Worm (Caenorhabditis elegans) whole organism, L1 larva: Measurements from ENCODE around the gene his-24.

Experiments used
- C04F5.9 ChIP-seq: sonication (generic microtip); optimal IDR thresholded peaks from 2 replicates; lab custom pipeline; 2016; ENCODE audit warnings: missing genetic modification characterization, missing compliant biosample characterization
- C34B4.2 ChIP-seq: sonication (generic microtip); optimal IDR thresholded peaks from 2 replicates; lab custom pipeline; 2017; ENCODE audit warnings: mild to moderate bottlenecking, missing genetic modification characterization, missing compliant biosample characterization
- F16B12.6 ChIP-seq: fragments of 150-350 bp; optimal IDR thresholded peaks from 2 replicates; lab custom pipeline; 2014; ENCODE audit warnings: missing biosample characterization, missing genetic modification characterization
- ama-1 ChIP-seq: fragments of 150-350 bp; optimal IDR thresholded peaks from 2 replicates; lab custom pipeline; 2014
- blmp-1 ChIP-seq: fragments of 150-350 bp; optimal IDR thresholded peaks from 2 replicates; lab custom pipeline; 2014; ENCODE audit warnings: missing biosample characterization, missing genetic modification characterization
- ceh-82 ChIP-seq, 3 experiments: fragments of 150-350 bp in 1 of 3; sonication (generic microtip) in 2 of 3; optimal IDR thresholded peaks; 2 replicates each; lab custom pipeline; 2014 to 2017; ENCODE audit warnings: missing biosample characterization in 3 of 3, missing genetic modification characterization in 3 of 3
- ceh-88 ChIP-seq: fragments of 200-800 bp; sonication (Bioruptor generic); IDR thresholded peaks from 2 replicates; pipeline ENCODE4 v1.3.6; 2022; ENCODE audit warnings: missing genetic modification characterization, missing compliant biosample characterization
- ces-1 ChIP-seq: fragments of 150-350 bp; optimal IDR thresholded peaks from 2 replicates; lab custom pipeline; 2014; ENCODE audit warnings: missing biosample characterization, missing genetic modification reagents, missing genetic modification characterization
- efl-1 ChIP-seq, 4 experiments: fragments of 150-350 bp; optimal IDR thresholded peaks in 3 of 4; peaks in 1 of 4; 1 replicate in 1 of 4; 2 replicates in 3 of 4; lab custom pipeline; 2014; ENCODE audit warnings: missing biosample characterization in 2 of 4, missing genetic modification characterization in 2 of 4, missing genetic modification reagents in 2 of 4
- efl-3 ChIP-seq: fragments of 200-800 bp; sonication (Bioruptor generic); optimal IDR thresholded peaks from 2 replicates; lab custom pipeline; 2018; ENCODE audit warnings: mild to moderate bottlenecking, missing genetic modification characterization, missing compliant biosample characterization
- elt-2 ChIP-seq: sonication (generic microtip); optimal IDR thresholded peaks from 2 replicates; lab custom pipeline; 2016; ENCODE audit warnings: missing genetic modification characterization, mild to moderate bottlenecking, inconsistent platforms, missing compliant biosample characterization, missing genetic modification reagents
- hpl-2 ChIP-seq: fragments of 150-350 bp; optimal IDR thresholded peaks from 2 replicates; lab custom pipeline; 2014; ENCODE audit warnings: missing biosample characterization, missing genetic modification reagents, missing genetic modification characterization
- lin-13 ChIP-seq: fragments of 150-350 bp; optimal IDR thresholded peaks from 2 replicates; lab custom pipeline; 2014; ENCODE audit warnings: missing biosample characterization, missing genetic modification reagents, missing genetic modification characterization
- lin-14 ChIP-seq: fragments of 200-800 bp; sonication (Bioruptor generic); optimal IDR thresholded peaks from 2 replicates; lab custom pipeline; 2018; ENCODE audit warnings: mild to moderate bottlenecking, missing genetic modification characterization, moderate library complexity, missing compliant biosample characterization
- lin-35 ChIP-seq, 2 experiments: fragments of 150-350 bp; optimal IDR thresholded peaks; 2 replicates each; lab custom pipeline; 2014; ENCODE audit warnings: missing biosample characterization in 2 of 2, missing genetic modification characterization in 2 of 2, missing genetic modification reagents in 2 of 2
- mab-9 ChIP-seq: fragments of 200-800 bp; sonication (Bioruptor generic); IDR thresholded peaks from 2 replicates; pipeline ENCODE4 v1.3.6; 2022; ENCODE audit warnings: missing genetic modification reagents, missing genetic modification characterization, missing compliant biosample characterization
- mdl-1 ChIP-seq, 2 experiments: fragments of 150-350 bp; optimal IDR thresholded peaks; 2 replicates each; lab custom pipeline; 2014 to 2017; ENCODE audit warnings: missing biosample characterization in 2 of 2, missing genetic modification characterization in 2 of 2, inconsistent platforms in 1 of 2
- nhr-12 ChIP-seq: sonication (generic microtip); optimal IDR thresholded peaks from 2 replicates; lab custom pipeline; 2017; ENCODE audit warnings: missing biosample characterization, missing genetic modification characterization
- nhr-20 ChIP-seq: sonication (generic microtip); optimal IDR thresholded peaks from 2 replicates; lab custom pipeline; 2016; ENCODE audit warnings: mild to moderate bottlenecking, missing genetic modification characterization, missing compliant biosample characterization
- nhr-47 ChIP-seq: sonication (generic microtip); optimal IDR thresholded peaks from 2 replicates; lab custom pipeline; 2016; ENCODE audit warnings: mild to moderate bottlenecking, missing genetic modification characterization, moderate library complexity, missing compliant biosample characterization
- nhr-76 ChIP-seq: sonication (generic microtip); optimal IDR thresholded peaks from 2 replicates; lab custom pipeline; 2017; ENCODE audit warnings: missing biosample characterization, missing genetic modification characterization
- nhr-85 ChIP-seq: sonication (generic microtip); peaks from one replicate; lab custom pipeline; 2016; ENCODE audit warnings: missing genetic modification characterization, inconsistent platforms, missing compliant biosample characterization
- nhr-90 ChIP-seq: sonication (generic microtip); optimal IDR thresholded peaks from 2 replicates; lab custom pipeline; 2016; ENCODE audit warnings: mild to moderate bottlenecking, missing genetic modification characterization, missing compliant biosample characterization; ENCODE audit not compliant: poor library complexity
- pag-3 ChIP-seq: sonication (generic microtip); optimal IDR thresholded peaks from 2 replicates; lab custom pipeline; 2017; ENCODE audit warnings: missing genetic modification characterization, mild to moderate bottlenecking, missing compliant biosample characterization, antibody characterized with exemption, borderline replicate concordance; ENCODE audit not compliant: insufficient read depth
- pax-3 ChIP-seq: fragments of 200-800 bp; sonication (Bioruptor generic); optimal IDR thresholded peaks from 2 replicates; lab custom pipeline; 2018; ENCODE audit warnings: mild to moderate bottlenecking, missing genetic modification characterization, moderate library complexity, missing compliant biosample characterization
- rnt-1 ChIP-seq: sonication (generic microtip); optimal IDR thresholded peaks from 2 replicates; lab custom pipeline; 2016; ENCODE audit warnings: mild to moderate bottlenecking, missing genetic modification characterization, moderate library complexity, missing compliant biosample characterization
- snu-23 ChIP-seq: sonication (generic microtip); optimal IDR thresholded peaks from 2 replicates; lab custom pipeline; 2016; ENCODE audit warnings: missing genetic modification characterization, missing compliant biosample characterization
- sptf-1 ChIP-seq: fragments of 150-350 bp; optimal IDR thresholded peaks from 2 replicates; lab custom pipeline; 2014; ENCODE audit warnings: missing biosample characterization, missing genetic modification characterization
- sup-37 ChIP-seq: fragments of 200-800 bp; sonication (Bioruptor generic); optimal IDR thresholded peaks from 2 replicates; lab custom pipeline; 2018; ENCODE audit warnings: mild to moderate bottlenecking, missing genetic modification characterization, missing compliant biosample characterization
- tlp-1 ChIP-seq: fragments of 150-350 bp; optimal IDR thresholded peaks from 2 replicates; lab custom pipeline; 2014; ENCODE audit warnings: missing biosample characterization, missing genetic modification characterization
- zip-4 ChIP-seq: fragments of 200-800 bp; sonication (Bioruptor generic); optimal IDR thresholded peaks from 2 replicates; lab custom pipeline; 2018; ENCODE audit warnings: mild to moderate bottlenecking, missing genetic modification characterization, moderate library complexity, missing compliant biosample characterization
- ztf-11 ChIP-seq, 2 experiments: sonication (generic microtip); optimal IDR thresholded peaks; 2 replicates each; lab custom pipeline; 2016 to 2017; ENCODE audit warnings: missing genetic modification characterization in 2 of 2, missing biosample characterization in 1 of 2, missing compliant biosample characterization in 1 of 2

The his-24 gene

DNA sequence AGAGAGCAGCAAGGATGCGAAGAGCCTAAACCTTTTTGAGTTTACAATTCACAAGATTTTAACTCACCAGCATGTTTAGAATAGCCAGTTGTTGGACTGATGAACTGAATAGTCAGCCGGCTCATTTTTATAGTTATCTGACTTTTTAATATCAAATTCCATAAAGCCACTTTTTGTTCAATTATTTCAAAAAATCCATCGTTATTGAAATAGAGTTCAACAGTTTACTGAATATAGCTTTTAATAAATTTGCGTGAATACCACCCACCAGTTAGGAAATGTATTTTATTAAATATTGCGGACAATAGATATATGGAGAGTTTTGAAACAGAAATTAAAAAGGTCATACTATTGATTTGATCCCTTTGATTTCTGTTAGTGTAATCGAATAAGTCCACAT, 40.2 kb downstream of the his-24 start, which contains the start of gene nspc-20:
TSS of gene nspc-20 (minus strand) at position 101 of the 400 bp plus-strand sequence.
- TF ChIP-seq ceh-82 (tag; optimal IDR thresholded peaks at IDR 0.05; lab: Kevin White, UChicago) (no peak), nhr-47 (no peak), pax-3 (tag; lab: Kevin White, UChicago) (no peak), C34B4.2 (tag; lab: Kevin White, UChicago) (no peak), lin-13 (GFP tag; lab: Kevin White, UChicago) (no peak), nhr-90 (tag; lab: Kevin White, UChicago) (no peak), lin-35 (GFP tag; optimal IDR thresholded peaks at IDR 0.05; lab: Kevin White, UChicago) (no peak)

DNA sequence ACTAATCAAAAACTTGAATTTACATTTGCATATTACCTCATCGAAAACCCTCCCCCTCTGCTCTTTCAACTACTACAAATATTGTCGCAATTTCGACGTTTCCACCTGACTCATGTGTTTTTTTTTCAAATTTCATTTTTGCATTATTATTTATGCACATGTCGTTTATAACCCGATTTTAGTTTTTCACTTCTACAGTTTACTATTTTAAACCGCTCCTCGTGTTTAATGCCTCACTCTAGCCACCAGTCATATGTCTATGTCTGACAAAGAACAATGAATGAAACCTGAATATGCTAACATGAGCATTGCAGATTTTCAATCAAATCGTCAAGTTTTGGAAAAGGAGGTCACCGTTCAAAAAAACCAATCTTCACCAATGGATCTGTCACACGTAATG, 44.2 kb downstream of the his-24 start, which contains the start of gene T24C2.5:
TSS of gene T24C2.5 (plus strand) at position 301 of the 400 bp plus-strand sequence.
- TF ChIP-seq nhr-20 (tag; lab: Kevin White, UChicago) (no peak), ceh-88 (no peak), pag-3 (tag; lab: Kevin White, UChicago) (no peak), F16B12.6 (tag; lab: Kevin White, UChicago) (no peak), ceh-82 (tag; optimal IDR thresholded peaks at IDR 0.05; lab: Kevin White, UChicago) (no peak), nhr-76 (tag; lab: Kevin White, UChicago) (no peak), C04F5.9 (tag; lab: Kevin White, UChicago) (no peak), lin-14 (GFP tag; lab: Kevin White, UChicago) (no peak), ztf-11 (tag; optimal IDR thresholded peaks at IDR 0.05; lab: Kevin White, UChicago) (no peak), sptf-1 (tag; lab: Kevin White, UChicago) (no peak), zip-4 (GFP tag; lab: Kevin White, UChicago) (no peak), rnt-1 (tag; lab: Kevin White, UChicago) (no peak), elt-2 (tag; lab: Kevin White, UChicago) (no peak), mab-9 (GFP tag; lab: Robert Waterston, UW) (no peak), ama-1 (lab: Kevin White, UChicago) (no peak), hpl-2 (GFP tag; lab: Kevin White, UChicago) (no peak), lin-35 (GFP tag; optimal IDR thresholded peaks at IDR 0.05; lab: Kevin White, UChicago) (no peak), nhr-12 (tag; lab: Kevin White, UChicago) (no peak)

DNA sequence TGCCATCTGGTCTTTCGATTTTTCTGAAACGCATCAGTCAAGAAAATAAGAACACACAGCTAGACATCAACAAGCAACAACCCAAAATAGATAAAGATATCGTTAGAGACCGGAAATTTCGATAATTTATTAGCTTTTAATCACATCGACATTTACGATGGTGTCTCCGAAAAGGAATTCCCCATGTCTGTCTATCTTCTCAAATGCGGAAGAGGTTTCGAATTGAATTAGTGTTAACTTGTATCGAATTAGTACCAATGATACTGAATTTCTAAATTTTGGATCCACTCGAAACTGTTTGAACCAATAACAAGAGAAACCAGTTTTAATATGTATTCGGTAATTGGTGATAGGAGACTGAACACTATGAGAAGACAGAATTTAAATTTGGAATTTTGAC, 44.7 kb downstream of the his-24 start:
- TF ChIP-seq blmp-1: peak; percentile 14
- no peak for TF ChIP-seq sup-37 (GFP tag; lab: Kevin White, UChicago)
- no peak for TF ChIP-seq sptf-1 (tag; lab: Kevin White, UChicago)
- no peak for TF ChIP-seq efl-3 (GFP tag; lab: Kevin White, UChicago)
- peak; percentile 73 for TF ChIP-seq nhr-85 (tag; lab: Kevin White, UChicago)
- no peak for TF ChIP-seq lin-14 (GFP tag; lab: Kevin White, UChicago)
- TF ChIP-seq tlp-1 (tag; lab: Kevin White, UChicago): no peak
- TF ChIP-seq snu-23 (GFP tag; lab: Kevin White, UChicago): no peak
- no peak for TF ChIP-seq zip-4 (GFP tag; lab: Kevin White, UChicago)
- TF ChIP-seq, all 84 proteins: peak for 2

DNA sequence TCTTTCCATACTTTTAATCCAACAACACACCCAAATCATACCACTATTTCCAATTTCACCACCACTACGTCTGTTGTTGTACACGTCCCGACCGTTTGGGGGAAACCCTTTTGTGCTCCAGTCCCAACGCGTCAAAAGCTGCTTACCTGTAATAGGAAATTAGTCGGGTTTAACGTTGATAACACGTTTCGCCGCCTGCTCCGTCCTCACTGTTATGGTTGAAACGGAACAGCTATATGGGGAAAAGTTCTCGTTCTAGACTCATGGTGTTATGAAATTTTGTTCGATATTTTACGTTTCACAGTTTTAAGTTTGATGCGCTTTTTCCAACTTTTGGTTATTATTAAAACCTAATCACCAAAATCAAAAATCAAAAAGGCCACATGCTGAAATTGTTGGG, 46.0 kb downstream of the his-24 start:
- TF ChIP-seq ces-1 (GFP tag; lab: Kevin White, UChicago): no peak
- TF ChIP-seq elt-2 (tag; lab: Kevin White, UChicago): peak; percentile 37

DNA sequence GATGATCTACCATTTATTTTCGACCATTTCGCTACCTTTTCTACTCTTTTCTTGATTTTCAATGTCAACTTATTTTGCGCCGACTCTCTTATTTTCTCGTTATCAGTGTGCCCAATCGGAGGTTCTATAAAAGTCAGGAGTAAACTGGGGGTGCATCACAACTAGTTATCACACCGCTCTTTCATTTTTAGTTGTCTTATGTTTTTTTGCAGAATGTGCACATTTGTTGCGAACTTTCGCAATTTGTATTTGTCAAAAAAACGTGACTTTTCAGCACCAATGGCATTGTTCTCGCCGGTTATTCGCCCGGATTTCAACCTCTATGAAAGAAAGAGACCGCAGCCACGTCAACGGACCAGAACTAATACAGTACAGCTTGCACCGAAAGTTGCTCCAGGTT, 47.7 kb downstream of the his-24 start:
- peak; percentile 52 for TF ChIP-seq elt-2 (tag; lab: Kevin White, UChicago)
- TF ChIP-seq efl-1 (optimal IDR thresholded peaks at IDR 0.05; lab: Kevin White, UChicago): no peak
- peak in 1 of 2 experiments; percentile 51 for TF ChIP-seq efl-1 (GFP tag; optimal IDR thresholded peaks at IDR 0.05 in 1 of 2; lab: Kevin White, UChicago)
- TF ChIP-seq mdl-1 (tag; optimal IDR thresholded peaks at IDR 0.05; lab: Kevin White, UChicago): no peak
- TF ChIP-seq, all 84 proteins: peak for 2
